Worm (Caenorhabditis elegans) whole organism, young adult: ENCODE results near the gene mnp-1.

Experiments used
- aptf-2 ChIP-seq: fragments of 200-800 bp; sonication (Bioruptor generic); conservative IDR thresholded peaks from 2 replicates; pipeline ENCODE4 v1.3.6; 2022; ENCODE audit warnings: missing genetic modification reagents, missing genetic modification characterization, missing compliant biosample characterization
- bed-2 ChIP-seq: fragments of 200-800 bp; sonication (Bioruptor generic); IDR thresholded peaks from 2 replicates; pipeline ENCODE4 v1.3.6; 2022; ENCODE audit warnings: missing genetic modification reagents, missing genetic modification characterization, missing compliant biosample characterization
- nhr-179 ChIP-seq: sonication (generic microtip); optimal IDR thresholded peaks from 2 replicates; lab custom pipeline; 2016; ENCODE audit warnings: mild to moderate bottlenecking, missing genetic modification characterization, missing compliant biosample characterization
- sdz-38 ChIP-seq: sonication (generic microtip); optimal IDR thresholded peaks from 2 replicates; lab custom pipeline; 2016; ENCODE audit warnings: missing genotype, missing genetic modification characterization, missing compliant biosample characterization
- sea-2 ChIP-seq: fragments of 200-800 bp; sonication (Bioruptor generic); IDR thresholded peaks from 2 replicates; pipeline ENCODE4 v1.3.6; 2022; ENCODE audit warnings: missing genetic modification characterization, missing compliant biosample characterization
- unc-62 ChIP-seq: fragments of 150-350 bp; optimal IDR thresholded peaks from 2 replicates; lab custom pipeline; 2014; ENCODE audit warnings: missing biosample characterization, missing genetic modification reagents, missing genetic modification characterization
- ztf-28 ChIP-seq: fragments of 200-800 bp; sonication (Bioruptor generic); IDR thresholded peaks from 2 replicates; pipeline ENCODE4 v1.3.6; 2022; ENCODE audit warnings: missing genetic modification reagents, missing genetic modification characterization, missing compliant biosample characterization

DNA sequence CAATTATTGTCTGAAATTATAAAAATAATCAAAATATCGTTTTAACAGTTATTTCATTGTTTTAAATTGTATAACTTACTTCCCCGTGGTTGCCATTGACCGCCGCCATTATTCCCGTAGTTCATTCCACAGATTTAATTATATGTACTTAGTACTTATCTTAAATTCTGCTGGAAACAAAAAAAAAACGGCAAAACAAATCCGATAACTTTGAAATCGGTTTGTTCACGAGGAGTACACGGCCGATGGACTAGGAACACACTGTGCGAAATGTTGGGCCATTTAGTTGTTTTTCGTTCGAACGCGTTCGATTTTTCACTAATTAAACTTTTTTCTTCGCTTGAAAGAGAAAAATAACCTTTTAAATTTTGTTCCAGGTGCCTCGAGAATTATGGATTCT lies 13.3 kb upstream of the mnp-1 start, which contains the start of the genes B0285.3 and lcmt-1:
- TF ChIP-seq aptf-2 (GFP tag; lab: Robert Waterston, UW) (no peak), unc-62 (GFP tag; lab: Kevin White, UChicago) (no peak), bed-2 (GFP tag; lab: Robert Waterston, UW) (no peak), sdz-38 (tag; lab: Kevin White, UChicago) (no peak), nhr-179 (tag; lab: Kevin White, UChicago) (no peak), ztf-28 (no peak), sea-2 (no peak)
